Worm (Caenorhabditis elegans): ENCODE data around the gene slc-36.5.

slc-36.5 gene

ce11 chrII:6860043-6860442 lies 16.8 kb downstream of the slc-36.5 start:
- TF ChIP-seq ztf-11 (tag; optimal IDR thresholded peaks at IDR 0.05) (no peak), bed-3 (GFP tag; optimal IDR thresholded peaks at IDR 0.05) (no peak), nhr-76 (tag; optimal IDR thresholded peaks at IDR 0.05) (no peak), lsy-2 (tag; optimal IDR thresholded peaks at IDR 0.05) (no peak), mab-5 (tag; optimal IDR thresholded peaks at IDR 0.05) (no peak), nhr-12 (tag; optimal IDR thresholded peaks at IDR 0.05) (no peak), flh-1 (GFP tag; optimal IDR thresholded peaks at IDR 0.05) (no peak), elt-1 (tag; optimal IDR thresholded peaks at IDR 0.05; ENCODE audit: borderline replicate concordance, insufficient read depth) (no peak), pha-4 (tag; optimal IDR thresholded peaks at IDR 0.05) (no peak), ham-2 (GFP tag; optimal IDR thresholded peaks at IDR 0.05) (no peak), hlh-1 (tag; optimal IDR thresholded peaks at IDR 0.05) (no peak), lin-32 (GFP tag; optimal IDR thresholded peaks at IDR 0.05) (no peak), M03D4.4 (tag; optimal IDR thresholded peaks at IDR 0.05) (no peak), unc-62 (GFP tag; optimal IDR thresholded peaks at IDR 0.05) (no peak), ceh-39 (tag; optimal IDR thresholded peaks at IDR 0.05) (no peak), blmp-1 (tag; optimal IDR thresholded peaks at IDR 0.05) (no peak), sptf-1 (tag; optimal IDR thresholded peaks at IDR 0.05) (no peak), drap-1 (GFP tag; optimal IDR thresholded peaks at IDR 0.05) (no peak), mls-2 (tag; optimal IDR thresholded peaks at IDR 0.05) (no peak)

- TF ChIP-seq ces-1 (GFP tag; optimal IDR thresholded peaks at IDR 0.05) (peak; percentile 65), lin-13 (tag; optimal IDR thresholded peaks at IDR 0.05) (peak; percentile 62), unc-120 (tag; optimal IDR thresholded peaks at IDR 0.05; ENCODE audit: poor library complexity, severe bottlenecking) (peak; percentile 38), mep-1 (tag; optimal IDR thresholded peaks at IDR 0.05) (peak; percentile 17), mls-2 (tag; optimal IDR thresholded peaks at IDR 0.05) (peak; percentile 80), elt-3 (tag; optimal IDR thresholded peaks at IDR 0.05) (no peak), unc-62 (GFP tag; optimal IDR thresholded peaks at IDR 0.05) (peak; percentile 57), drap-1 (GFP tag; optimal IDR thresholded peaks at IDR 0.05) (peak; percentile 15), nhr-237 (tag; optimal IDR thresholded peaks at IDR 0.05) (peak; percentile 30), flh-1 (GFP tag; optimal IDR thresholded peaks at IDR 0.05) (no peak), unc-39 (tag; optimal IDR thresholded peaks at IDR 0.05) (no peak), pha-4 (tag; optimal IDR thresholded peaks at IDR 0.05) (peak; percentile 75), ham-2 (GFP tag; optimal IDR thresholded peaks at IDR 0.05) (peak; percentile 46), M03D4.4 (tag; optimal IDR thresholded peaks at IDR 0.05) (peak; percentile 28), hlh-1 (tag; optimal IDR thresholded peaks at IDR 0.05) (peak; percentile 10), sptf-1 (tag; optimal IDR thresholded peaks at IDR 0.05) (peak; percentile 71)
These were observed 18.0 kb downstream of the slc-36.5 start for ce11 chrII:6858835-6859234.

- no peak for TF ChIP-seq snpc-4 (tag; optimal IDR thresholded peaks at IDR 0.05)
- TF ChIP-seq nhr-76 (tag; optimal IDR thresholded peaks at IDR 0.05), result no peak
- TF ChIP-seq unc-62 (GFP tag; optimal IDR thresholded peaks at IDR 0.05), result no peak
- no peak for TF ChIP-seq ham-2 (GFP tag; optimal IDR thresholded peaks at IDR 0.05)
- TF ChIP-seq bed-3 (GFP tag; optimal IDR thresholded peaks at IDR 0.05), result no peak
- no peak for TF ChIP-seq mab-5 (tag; optimal IDR thresholded peaks at IDR 0.05)
- TF ChIP-seq drap-1 (GFP tag; optimal IDR thresholded peaks at IDR 0.05), result no peak
- TF ChIP-seq lin-13 (tag; optimal IDR thresholded peaks at IDR 0.05), result no peak
- TF ChIP-seq ces-1 (GFP tag; optimal IDR thresholded peaks at IDR 0.05), result no peak
- no peak for TF ChIP-seq elt-1 (tag; optimal IDR thresholded peaks at IDR 0.05; ENCODE audit: borderline replicate concordance, insufficient read depth)
- TF ChIP-seq cnd-1 (tag; optimal IDR thresholded peaks at IDR 0.05), result no peak
- no peak for TF ChIP-seq unc-120 (tag; optimal IDR thresholded peaks at IDR 0.05; ENCODE audit: poor library complexity, severe bottlenecking)
These were observed 18.7 kb downstream of the slc-36.5 start, which contains the start of gene dnj-5 for ce11 chrII:6858201-6858600. Gene dnj-5 (minus strand): TSS chrII:6858301.

- TF ChIP-seq nhr-2 (tag; optimal IDR thresholded peaks at IDR 0.05) (no peak), mab-5 (tag; optimal IDR thresholded peaks at IDR 0.05) (no peak), drap-1 (GFP tag; optimal IDR thresholded peaks at IDR 0.05) (peak; percentile 91), flh-1 (GFP tag; optimal IDR thresholded peaks at IDR 0.05) (peak; percentile 65), pha-4 (tag; optimal IDR thresholded peaks at IDR 0.05) (no peak), tbx-8 (GFP tag; optimal IDR thresholded peaks at IDR 0.05) (peak; percentile 74), ceh-43 (GFP tag; optimal IDR thresholded peaks at IDR 0.05) (peak; percentile 75), unc-62 (GFP tag; optimal IDR thresholded peaks at IDR 0.05) (peak; percentile 76), ceh-83 (GFP tag; optimal IDR thresholded peaks at IDR 0.05) (peak; percentile 94), mep-1 (tag; optimal IDR thresholded peaks at IDR 0.05) (peak; percentile 68), unc-39 (tag; optimal IDR thresholded peaks at IDR 0.05) (peak; percentile 68), mls-2 (tag; optimal IDR thresholded peaks at IDR 0.05) (peak; percentile 95), elt-1 (tag; optimal IDR thresholded peaks at IDR 0.05; ENCODE audit: borderline replicate concordance, insufficient read depth) (peak; percentile 32), nhr-28 (tag; optimal IDR thresholded peaks at IDR 0.05) (peak; percentile 27), lin-13 (tag; optimal IDR thresholded peaks at IDR 0.05) (peak; percentile 75), sptf-1 (tag; optimal IDR thresholded peaks at IDR 0.05) (peak; percentile 94), ham-2 (GFP tag; optimal IDR thresholded peaks at IDR 0.05) (peak; percentile 68), hlh-1 (tag; optimal IDR thresholded peaks at IDR 0.05) (peak; percentile 32), lsy-2 (tag; optimal IDR thresholded peaks at IDR 0.05) (peak; percentile 35), nhr-76 (tag; optimal IDR thresholded peaks at IDR 0.05) (no peak), lin-32 (GFP tag; optimal IDR thresholded peaks at IDR 0.05) (peak; percentile 91), zip-8 (tag; optimal IDR thresholded peaks at IDR 0.05) (no peak), cnd-1 (tag; optimal IDR thresholded peaks at IDR 0.05) (peak; percentile 96), elt-3 (tag; optimal IDR thresholded peaks at IDR 0.05) (no peak), nhr-237 (tag; optimal IDR thresholded peaks at IDR 0.05) (peak; percentile 45), ztf-11 (tag; optimal IDR thresholded peaks at IDR 0.05) (peak; percentile 72), nhr-12 (tag; optimal IDR thresholded peaks at IDR 0.05) (peak; percentile 55), M03D4.4 (tag; optimal IDR thresholded peaks at IDR 0.05) (peak; percentile 93), snpc-4 (tag; optimal IDR thresholded peaks at IDR 0.05) (no peak), bed-3 (GFP tag; optimal IDR thresholded peaks at IDR 0.05) (peak; percentile 72), sem-2 (GFP tag; optimal IDR thresholded peaks at IDR 0.05) (peak; percentile 88), ces-1 (GFP tag; optimal IDR thresholded peaks at IDR 0.05) (peak; percentile 57), unc-120 (tag; optimal IDR thresholded peaks at IDR 0.05; ENCODE audit: poor library complexity, severe bottlenecking) (peak; percentile 76)
These were observed 23.8 kb downstream of the slc-36.5 start for ce11 chrII:6853059-6853466.
